Worm (Caenorhabditis elegans) whole organism, L2 larva: Measurements from ENCODE around the gene F08H9.4.

Source experiments
- C34F6.9 ChIP-seq: fragments of 150-350 bp; optimal IDR thresholded peaks from 2 replicates; lab custom pipeline; 2014; ENCODE audit warnings: missing biosample characterization, missing genetic modification characterization
- F13H6.1 ChIP-seq: sonication (generic microtip); optimal IDR thresholded peaks from 2 replicates; lab custom pipeline; 2016; ENCODE audit warnings: missing genetic modification characterization, missing compliant biosample characterization
- R02D3.7 ChIP-seq: fragments of 150-350 bp; optimal IDR thresholded peaks from 2 replicates; lab custom pipeline; 2014; ENCODE audit warnings: missing biosample characterization, missing genetic modification characterization
- Y55F3AM.14 ChIP-seq: fragments of 200-800 bp; sonication (Bioruptor generic); optimal IDR thresholded peaks from 2 replicates; lab custom pipeline; 2018; ENCODE audit warnings: mild to moderate bottlenecking, missing genetic modification characterization, missing compliant biosample characterization
- ZK546.5 ChIP-seq: sonication (generic microtip); optimal IDR thresholded peaks from 2 replicates; lab custom pipeline; 2017; ENCODE audit warnings: missing biosample characterization, missing genetic modification characterization
- alr-1 ChIP-seq: fragments of 150-350 bp; optimal IDR thresholded peaks from 2 replicates; lab custom pipeline; 2014; ENCODE audit warnings: missing biosample characterization, missing genetic modification characterization
- aly-2 ChIP-seq: fragments of 150-350 bp; optimal IDR thresholded peaks from 2 replicates; lab custom pipeline; 2014; ENCODE audit warnings: missing biosample characterization, missing genetic modification characterization
- ama-1 ChIP-seq: fragments of 150-350 bp; optimal IDR thresholded peaks from 2 replicates; lab custom pipeline; 2018; ENCODE audit warnings: inconsistent platforms
- blmp-1 ChIP-seq: sonication (generic microtip); optimal IDR thresholded peaks from 2 replicates; lab custom pipeline; 2017; ENCODE audit warnings: missing genetic modification characterization, mild to moderate bottlenecking, missing compliant biosample characterization, antibody characterized with exemption, moderate library complexity; ENCODE audit not compliant: insufficient read depth
- ceh-16 ChIP-seq: fragments of 150-350 bp; optimal IDR thresholded peaks from 2 replicates; lab custom pipeline; 2014; ENCODE audit warnings: missing biosample characterization, missing genetic modification characterization
- dmd-4 ChIP-seq: sonication (generic microtip); optimal IDR thresholded peaks from 2 replicates; lab custom pipeline; 2017; ENCODE audit warnings: missing biosample characterization, missing genetic modification characterization
- egl-27 ChIP-seq: sonication (generic microtip); optimal IDR thresholded peaks from 3 replicates; lab custom pipeline; 2017; ENCODE audit warnings: missing biosample characterization, missing genetic modification reagents, missing genetic modification characterization
- elt-1 ChIP-seq: fragments of 150-350 bp; optimal IDR thresholded peaks from 2 replicates; lab custom pipeline; 2014; ENCODE audit warnings: missing biosample characterization, missing genetic modification characterization
- fos-1 ChIP-seq: fragments of 150-350 bp; optimal IDR thresholded peaks from 2 replicates; lab custom pipeline; 2014; ENCODE audit warnings: missing biosample characterization, missing genetic modification characterization
- gmeb-1 ChIP-seq: fragments of 150-350 bp; optimal IDR thresholded peaks from 2 replicates; lab custom pipeline; 2014; ENCODE audit warnings: missing biosample characterization, missing genetic modification characterization
- lin-11 ChIP-seq: fragments of 150-350 bp; sonication (generic microtip); optimal IDR thresholded peaks from 2 replicates; lab custom pipeline; 2014; ENCODE audit warnings: missing biosample characterization, missing genetic modification characterization, inconsistent platforms, mixed read lengths
- lin-13 ChIP-seq: fragments of 150-350 bp; optimal IDR thresholded peaks from 2 replicates; lab custom pipeline; 2014; ENCODE audit warnings: missing biosample characterization, missing genetic modification reagents, missing genetic modification characterization
- lin-39 ChIP-seq: fragments of 150-350 bp; optimal IDR thresholded peaks from 2 replicates; lab custom pipeline; 2014; ENCODE audit warnings: missing biosample characterization, missing genetic modification reagents, missing genetic modification characterization
- lsy-2 ChIP-seq, 2 experiments: fragments of 150-350 bp in 1 of 2; sonication (generic microtip) in 1 of 2; optimal IDR thresholded peaks; 2 replicates each; lab custom pipeline; 2014 to 2017; ENCODE audit warnings: missing biosample characterization in 2 of 2, missing genetic modification characterization in 2 of 2
- mbf-1 ChIP-seq: sonication (generic microtip); optimal IDR thresholded peaks from 2 replicates; lab custom pipeline; 2017; ENCODE audit warnings: missing biosample characterization, missing genetic modification characterization
- mdl-1 ChIP-seq, 2 experiments: fragments of 150-350 bp in 1 of 2; sonication (generic microtip) in 1 of 2; optimal IDR thresholded peaks; 2 replicates each; lab custom pipeline; 2017; ENCODE audit warnings: missing biosample characterization in 2 of 2, missing genetic modification characterization in 2 of 2
- nhr-11 ChIP-seq: fragments of 150-350 bp; optimal IDR thresholded peaks from 2 replicates; lab custom pipeline; 2014; ENCODE audit warnings: missing biosample characterization, missing genetic modification characterization
- nhr-12 ChIP-seq: fragments of 150-350 bp; optimal IDR thresholded peaks from 2 replicates; lab custom pipeline; 2014; ENCODE audit warnings: missing biosample characterization, missing genetic modification characterization
- nhr-129 ChIP-seq: fragments of 150-350 bp; optimal IDR thresholded peaks from 2 replicates; lab custom pipeline; 2014; ENCODE audit warnings: missing biosample characterization, missing genetic modification characterization
- nhr-21 ChIP-seq: fragments of 150-350 bp; optimal IDR thresholded peaks from 2 replicates; lab custom pipeline; 2014; ENCODE audit warnings: missing biosample characterization, missing genetic modification characterization
- nhr-23 ChIP-seq: fragments of 150-350 bp; optimal IDR thresholded peaks from 2 replicates; lab custom pipeline; 2014; ENCODE audit warnings: missing biosample characterization, missing genetic modification reagents, missing genetic modification characterization
- nhr-237 ChIP-seq: fragments of 150-350 bp; optimal IDR thresholded peaks from 2 replicates; lab custom pipeline; 2014; ENCODE audit warnings: missing biosample characterization, missing genetic modification characterization
- peb-1 ChIP-seq: fragments of 150-350 bp; optimal IDR thresholded peaks from 2 replicates; lab custom pipeline; 2014; ENCODE audit warnings: missing biosample characterization, missing genetic modification characterization
- sem-4 ChIP-seq: fragments of 150-350 bp; optimal IDR thresholded peaks from 2 replicates; lab custom pipeline; 2014; ENCODE audit warnings: missing biosample characterization, missing genetic modification reagents, missing genetic modification characterization
- skn-1 ChIP-seq: sonication (generic microtip); optimal IDR thresholded peaks from 2 replicates; lab custom pipeline; 2017; ENCODE audit warnings: missing biosample characterization, missing genetic modification characterization
- sma-3 ChIP-seq: sonication (generic microtip); optimal IDR thresholded peaks from 2 replicates; lab custom pipeline; 2016; ENCODE audit warnings: missing genetic modification reagents, missing genetic modification characterization, missing compliant biosample characterization
- sma-9 ChIP-seq, 2 experiments: fragments of 150-350 bp in 1 of 2; sonication (generic microtip) in 1 of 2; optimal IDR thresholded peaks; 2 replicates each; lab custom pipeline; 2014 to 2016; ENCODE audit warnings: missing genetic modification characterization in 2 of 2, mild to moderate bottlenecking in 1 of 2, missing biosample characterization in 1 of 2, missing compliant biosample characterization in 1 of 2, missing genetic modification reagents in 1 of 2, moderate library complexity in 1 of 2
- snpc-4 ChIP-seq: fragments of 150-350 bp; optimal IDR thresholded peaks from 2 replicates; lab custom pipeline; 2014; ENCODE audit warnings: missing biosample characterization, missing genetic modification characterization
- unc-39 ChIP-seq: fragments of 150-350 bp; optimal IDR thresholded peaks from 2 replicates; lab custom pipeline; 2014; ENCODE audit warnings: missing biosample characterization, missing genetic modification characterization
- unc-55 ChIP-seq: fragments of 150-350 bp; sonication (generic microtip); optimal IDR thresholded peaks from 3 replicates; lab custom pipeline; 2014; ENCODE audit warnings: missing biosample characterization, missing genetic modification reagents, missing genetic modification characterization
- unc-62 ChIP-seq: fragments of 150-350 bp; optimal IDR thresholded peaks from 2 replicates; lab custom pipeline; 2014; ENCODE audit warnings: missing biosample characterization, missing genetic modification reagents, missing genetic modification characterization
- zag-1 ChIP-seq: fragments of 150-350 bp; optimal IDR thresholded peaks from 2 replicates; lab custom pipeline; 2014; ENCODE audit warnings: missing biosample characterization, missing genetic modification characterization
- ztf-1 ChIP-seq: fragments of 200-800 bp; sonication (Bioruptor generic); conservative IDR thresholded peaks from 2 replicates; pipeline ENCODE4 v1.3.6; 2022; ENCODE audit warnings: missing genetic modification characterization, missing compliant biosample characterization
- ztf-4 ChIP-seq: fragments of 150-350 bp; optimal IDR thresholded peaks from 2 replicates; lab custom pipeline; 2014; ENCODE audit warnings: missing biosample characterization, missing genetic modification characterization

Gene F08H9.4

DNA sequence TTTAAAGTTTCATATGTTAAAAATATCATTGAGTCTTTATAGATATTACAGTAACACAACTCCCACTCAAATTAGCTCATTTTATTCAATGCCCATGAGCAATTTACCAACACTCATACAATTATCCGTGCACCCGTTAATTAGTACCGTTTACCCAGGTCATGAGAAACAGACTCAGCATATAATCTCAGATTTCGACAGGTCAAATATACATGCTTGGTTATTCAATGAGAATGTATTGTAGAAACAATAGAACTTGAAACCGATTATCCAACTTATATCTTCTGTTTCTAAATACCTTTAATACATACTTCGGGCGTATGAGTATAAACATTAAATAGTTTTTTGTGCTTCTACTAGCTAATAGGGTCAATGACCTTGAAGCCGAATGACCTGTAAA, 28.0 kb downstream of the F08H9.4 start:
- TF ChIP-seq R02D3.7 (tag; lab: Kevin White, UChicago) (no peak), lin-39 (tag; lab: Kevin White, UChicago) (no peak), dmd-4 (tag; lab: Kevin White, UChicago) (no peak), nhr-12 (tag; lab: Kevin White, UChicago) (no peak), lsy-2 (tag; optimal IDR thresholded peaks at IDR 0.05; lab: Kevin White, UChicago) (no peak), nhr-23 (tag; lab: Kevin White, UChicago) (no peak), unc-55 (GFP tag; lab: Kevin White, UChicago) (no peak), nhr-237 (tag; lab: Kevin White, UChicago) (no peak), ama-1 (lab: Kevin White, UChicago) (no peak)

ce11 chrV:14433584-14433983, 30.6 kb downstream of the F08H9.4 start:
- TF ChIP-seq F13H6.1 (tag; lab: Kevin White, UChicago) (no peak), sem-4 (tag; lab: Kevin White, UChicago) (no peak), unc-62 (GFP tag; lab: Kevin White, UChicago) (no peak), lsy-2 (tag; optimal IDR thresholded peaks at IDR 0.05; lab: Kevin White, UChicago) (no peak), lin-39 (tag; lab: Kevin White, UChicago) (no peak), sma-9 (GFP tag; optimal IDR thresholded peaks at IDR 0.05; lab: Kevin White, UChicago) (no peak), sma-9 (tag; optimal IDR thresholded peaks at IDR 0.05; lab: Kevin White, UChicago) (no peak), snpc-4 (tag; lab: Kevin White, UChicago) (no peak), aly-2 (no peak), unc-55 (GFP tag; lab: Kevin White, UChicago) (no peak), nhr-23 (tag; lab: Kevin White, UChicago) (no peak), ztf-4 (no peak), sma-3 (GFP tag; lab: Kevin White, UChicago) (no peak), alr-1 (no peak), lin-13 (GFP tag; lab: Kevin White, UChicago) (no peak), ZK546.5 (tag; lab: Kevin White, UChicago) (no peak), nhr-12 (tag; lab: Kevin White, UChicago) (no peak), elt-1 (tag; lab: Kevin White, UChicago) (no peak)

DNA sequence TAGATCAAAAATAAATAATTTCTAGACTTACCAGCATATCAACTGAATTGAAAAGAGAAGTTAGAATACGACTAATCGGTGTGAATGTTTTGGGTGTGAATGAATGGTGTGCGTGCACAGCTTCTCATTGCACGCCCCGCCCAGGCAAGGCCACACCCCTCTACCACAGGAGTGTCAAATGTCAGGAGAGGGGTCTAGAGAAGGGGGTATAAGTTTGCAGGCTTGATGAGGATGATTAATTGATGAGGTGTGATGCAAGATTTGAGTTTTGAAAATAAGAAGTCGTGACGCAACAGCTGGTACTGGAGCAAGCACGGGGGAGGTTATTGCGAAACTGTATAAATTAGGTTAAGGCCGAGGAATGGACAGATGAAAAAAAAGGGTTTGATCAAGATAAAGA, 32.0 kb downstream of the F08H9.4 start, which contains the start of gene egl-1:
Gene egl-1 (minus strand): TSS at position 101 of the 400 bp plus-strand sequence.
- no peak for TF ChIP-seq ZK546.5 (tag; lab: Kevin White, UChicago)
- no peak for TF ChIP-seq ztf-1
- no peak for TF ChIP-seq peb-1 (tag; lab: Kevin White, UChicago)
- no peak for TF ChIP-seq blmp-1 (tag; lab: Kevin White, UChicago)
- no peak for TF ChIP-seq nhr-12 (tag; lab: Kevin White, UChicago)
- no peak for TF ChIP-seq gmeb-1 (tag; lab: Kevin White, UChicago)
- no peak for TF ChIP-seq nhr-21 (tag; lab: Kevin White, UChicago)

DNA sequence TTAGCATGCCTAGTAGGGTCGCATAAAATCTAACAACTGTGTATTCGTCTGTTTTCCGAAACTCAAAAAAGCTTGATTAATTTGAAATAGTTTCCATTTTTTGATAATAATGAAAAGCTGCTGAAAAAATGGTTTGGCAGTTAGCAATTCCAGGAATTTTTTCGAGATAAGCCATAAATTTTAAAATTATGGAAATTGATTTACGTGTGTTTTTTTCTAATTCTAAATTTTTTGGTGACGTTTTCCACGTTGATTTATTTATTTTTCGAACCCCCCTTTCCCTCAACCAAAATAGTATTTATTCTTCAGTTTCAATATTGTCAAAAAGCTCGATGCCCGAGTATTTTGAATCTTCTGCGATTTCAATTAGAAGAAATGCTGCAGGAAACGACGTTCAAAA, 35.4 kb downstream of the F08H9.4 start, which contains the start of gene F23B12.1:
Gene F23B12.1 (plus strand): TSS at position 301 of the 400 bp plus-strand sequence.
- TF ChIP-seq C34F6.9 (tag; lab: Kevin White, UChicago) (no peak), skn-1 (tag; lab: Kevin White, UChicago) (no peak), ceh-16 (tag; lab: Kevin White, UChicago) (no peak), lsy-2 (tag; optimal IDR thresholded peaks at IDR 0.05; lab: Kevin White, UChicago) (no peak), alr-1 (no peak), ztf-4 (no peak), egl-27 (tag; lab: Kevin White, UChicago) (no peak), nhr-237 (tag; lab: Kevin White, UChicago) (no peak), zag-1 (no peak), ztf-1 (no peak)

ce11 chrV:14427069-14427825, 37.0 kb downstream of the F08H9.4 start:
- TF ChIP-seq ama-1 (lab: Kevin White, UChicago), result no peak
- TF ChIP-seq nhr-129 (tag; lab: Kevin White, UChicago), result no peak
- TF ChIP-seq mdl-1 (tag; optimal IDR thresholded peaks at IDR 0.05; lab: Kevin White, UChicago), result no peak
- no peak for TF ChIP-seq ZK546.5 (tag; lab: Kevin White, UChicago)
- no peak for TF ChIP-seq nhr-12 (tag; lab: Kevin White, UChicago)
- TF ChIP-seq unc-39 (tag; lab: Kevin White, UChicago), result no peak
- TF ChIP-seq mbf-1 (tag; lab: Kevin White, UChicago), result no peak
- no peak for TF ChIP-seq R02D3.7 (tag; lab: Kevin White, UChicago)
- TF ChIP-seq aly-2, result no peak
- no peak for TF ChIP-seq Y55F3AM.14 (GFP tag; lab: Kevin White, UChicago)
- no peak for TF ChIP-seq lin-11 (tag; lab: Kevin White, UChicago)
- TF ChIP-seq lsy-2 (tag; optimal IDR thresholded peaks at IDR 0.05; lab: Kevin White, UChicago), result no peak
- no peak for TF ChIP-seq gmeb-1 (tag; lab: Kevin White, UChicago)
- TF ChIP-seq fos-1, result no peak
- TF ChIP-seq elt-1 (tag; lab: Kevin White, UChicago), result no peak
- no peak for TF ChIP-seq blmp-1 (tag; lab: Kevin White, UChicago)
- TF ChIP-seq nhr-11, result no peak
- TF ChIP-seq ztf-1, result no peak
